Worm (Caenorhabditis elegans) whole organism, early embryonic: ENCODE results near the gene sre-55.

Source experiments
- B0310.2 ChIP-seq: sonication (generic microtip); optimal IDR thresholded peaks from 2 replicates; lab custom pipeline; 2016; ENCODE audit warnings: mild to moderate bottlenecking, missing genetic modification characterization, missing compliant biosample characterization
- F13C5.2 ChIP-seq: sonication (generic microtip); optimal IDR thresholded peaks from 2 replicates; lab custom pipeline; 2017; ENCODE audit warnings: mild to moderate bottlenecking, missing genetic modification characterization, inconsistent platforms, missing compliant biosample characterization
- aly-1 ChIP-seq: sonication (generic microtip); optimal IDR thresholded peaks from 2 replicates; lab custom pipeline; 2016; ENCODE audit warnings: missing genetic modification characterization, missing compliant biosample characterization
- ama-1 ChIP-seq: fragments of 150-350 bp; optimal IDR thresholded peaks from 2 replicates; lab custom pipeline; 2014
- flt-1 ChIP-seq: fragments of 200-800 bp; sonication (Bioruptor generic); IDR thresholded peaks from 2 replicates; pipeline ENCODE4 v1.3.6; 2022; ENCODE audit warnings: missing genetic modification characterization, missing compliant biosample characterization
- hmbx-1 ChIP-seq: sonication (generic microtip); optimal IDR thresholded peaks from 2 replicates; lab custom pipeline; 2016; ENCODE audit warnings: mild to moderate bottlenecking, missing genetic modification characterization, missing compliant biosample characterization
- hmg-4 ChIP-seq: fragments of 200-800 bp; sonication (Bioruptor generic); optimal IDR thresholded peaks from 2 replicates; lab custom pipeline; 2018; ENCODE audit warnings: mild to moderate bottlenecking, missing genetic modification characterization, missing compliant biosample characterization
- hnd-1 ChIP-seq: sonication (generic microtip); optimal IDR thresholded peaks from 2 replicates; lab custom pipeline; 2016; ENCODE audit warnings: missing genetic modification characterization, missing compliant biosample characterization
- scrt-1 ChIP-seq: fragments of 200-800 bp; sonication (Bioruptor generic); IDR thresholded peaks from 2 replicates; pipeline ENCODE4 v1.3.6; 2022; ENCODE audit warnings: missing genetic modification characterization, missing compliant biosample characterization
- sea-1 ChIP-seq: fragments of 200-800 bp; sonication (Bioruptor generic); conservative IDR thresholded peaks from 2 replicates; pipeline ENCODE4 v1.3.6; 2022; ENCODE audit warnings: missing genetic modification characterization, missing compliant biosample characterization
- tbx-11 ChIP-seq: fragments of 200-800 bp; sonication (Bioruptor generic); IDR thresholded peaks from 2 replicates; pipeline ENCODE4 v1.3.6; 2022; ENCODE audit warnings: missing genetic modification characterization, missing compliant biosample characterization
- tra-4 ChIP-seq: sonication (generic microtip); optimal IDR thresholded peaks from 2 replicates; lab custom pipeline; 2017; ENCODE audit warnings: missing genetic modification characterization, missing compliant biosample characterization

ce11 chrII:12373921-12374320 lies 44.8 kb downstream of the sre-55 start:
- TF ChIP-seq hnd-1 (tag; lab: Kevin White, UChicago) (no peak), sea-1 (GFP tag; lab: Robert Waterston, UW) (no peak), hmg-4 (GFP tag; lab: Kevin White, UChicago) (no peak), ama-1 (no peak), hmbx-1 (tag; lab: Kevin White, UChicago) (no peak), flt-1 (no peak), B0310.2 (tag; lab: Kevin White, UChicago) (no peak), tbx-11 (no peak), tra-4 (no peak), scrt-1 (GFP tag; lab: Robert Waterston, UW) (no peak), aly-1 (no peak), F13C5.2 (tag; lab: Kevin White, UChicago) (no peak)
